Fruit fly (Drosophila melanogaster): ENCODE data around the gene NdufV3.

- no peak for TF ChIP-seq CTCF (optimal IDR thresholded peaks at IDR 0.05)
- no peak for TF ChIP-seq CG8478 (optimal IDR thresholded peaks at IDR 0.05)
These were observed 27.1 kb upstream of the NdufV3 start for dm6 chrX:11322659-11323058.

Measured in S2 (cell line).